Worm (Caenorhabditis elegans) whole organism, midembryonic: ENCODE measurements around the gene srlf-3.

Experiments used
- T22C8.4 ChIP-seq: fragments of 200-800 bp; sonication (Bioruptor generic); IDR thresholded peaks from 2 replicates; pipeline ENCODE4 v1.3.6; 2022; ENCODE audit warnings: missing genetic modification characterization, missing compliant biosample characterization
- flt-1 ChIP-seq: fragments of 200-800 bp; sonication (Bioruptor generic); IDR thresholded peaks from 2 replicates; pipeline ENCODE4 v1.3.6; 2022; ENCODE audit warnings: missing genetic modification characterization, missing compliant biosample characterization
- klf-2 ChIP-seq: fragments of 200-800 bp; sonication (Bioruptor generic); conservative IDR thresholded peaks from 2 replicates; pipeline ENCODE4 v1.3.6; 2022; ENCODE audit warnings: missing genetic modification reagents, missing genetic modification characterization, missing compliant biosample characterization
- med-1 ChIP-seq: sonication (generic microtip); optimal IDR thresholded peaks from 2 replicates; lab custom pipeline; 2017; ENCODE audit warnings: missing genetic modification characterization, mild to moderate bottlenecking, missing compliant biosample characterization, antibody characterized with exemption, missing genetic modification reagents; ENCODE audit not compliant: insufficient read depth
- ref-1 ChIP-seq: fragments of 200-800 bp; sonication (Bioruptor generic); conservative IDR thresholded peaks from 2 replicates; pipeline ENCODE4 v1.3.6; 2022; ENCODE audit warnings: missing genetic modification reagents, missing genetic modification characterization, missing compliant biosample characterization
- tab-1 ChIP-seq: fragments of 200-800 bp; sonication (Bioruptor generic); IDR thresholded peaks from 2 replicates; pipeline ENCODE4 v1.3.6; 2022; ENCODE audit warnings: missing genetic modification characterization, missing compliant biosample characterization
- ztf-23 ChIP-seq: fragments of 200-800 bp; sonication (Bioruptor generic); IDR thresholded peaks from 2 replicates; pipeline ENCODE4 v1.3.6; 2022; ENCODE audit warnings: missing genetic modification reagents, missing genetic modification characterization, missing compliant biosample characterization
- ztf-29 ChIP-seq: fragments of 200-800 bp; sonication (Bioruptor generic); IDR thresholded peaks from 2 replicates; pipeline ENCODE4 v1.3.6; 2022; ENCODE audit warnings: missing genetic modification reagents, missing genetic modification characterization, missing compliant biosample characterization

ce11 chrIV:8527598-8528012, 40.3 kb downstream of the srlf-3 start:
- TF ChIP-seq ztf-23 (GFP tag; lab: Robert Waterston, UW) (no peak), tab-1 (GFP tag; lab: Robert Waterston, UW) (no peak), med-1 (GFP tag; lab: Kevin White, UChicago) (no peak), ztf-29 (no peak), klf-2 (GFP tag; lab: Robert Waterston, UW) (no peak), ref-1 (GFP tag; lab: Robert Waterston, UW) (no peak), flt-1 (GFP tag; lab: Robert Waterston, UW) (no peak), T22C8.4 (GFP tag; lab: Robert Waterston, UW) (no peak)
